Worm (Caenorhabditis elegans) whole organism, L4/young adult: ENCODE results near the gene pigw-1.

ENCODE experiments used
- W03F9.2 ChIP-seq: fragments of 150-350 bp; optimal IDR thresholded peaks from 2 replicates; lab custom pipeline; 2014; ENCODE audit warnings: missing biosample characterization, missing genetic modification characterization
- dao-5 ChIP-seq: sonication (generic microtip); optimal IDR thresholded peaks from 2 replicates; lab custom pipeline; 2016; ENCODE audit warnings: missing genotype, missing genetic modification characterization, moderate library complexity, missing compliant biosample characterization
- him-1 ChIP-seq: sonication (generic microtip); optimal IDR thresholded peaks from 2 replicates; lab custom pipeline; 2016; ENCODE audit warnings: missing genotype, missing genetic modification reagents, missing genetic modification characterization, missing compliant biosample characterization

DNA sequence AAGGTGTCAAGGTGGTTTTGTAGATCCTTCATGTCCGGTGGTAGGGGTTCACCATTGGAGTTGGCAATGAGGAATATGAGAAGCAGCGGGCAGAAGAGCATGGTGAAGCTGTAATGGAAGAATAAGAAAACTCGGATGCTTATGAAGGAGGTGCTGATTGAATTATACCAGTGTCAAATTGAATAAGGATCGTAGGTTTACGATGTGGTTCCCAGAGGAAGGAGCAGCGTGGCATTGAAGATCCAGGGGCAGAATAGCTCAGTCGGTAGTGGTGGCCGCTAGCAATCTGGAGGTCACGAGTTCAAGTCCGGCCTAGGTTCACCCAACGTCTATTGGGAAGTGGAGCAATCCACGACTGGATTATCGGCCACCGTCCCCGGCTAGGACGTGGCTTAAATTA is 43.2 kb downstream of the pigw-1 start, which contains the start of gene Y110A2AL.6:
- TF ChIP-seq him-1: no peak
- TF ChIP-seq W03F9.2: no peak
- no peak for TF ChIP-seq dao-5
